Worm (Caenorhabditis elegans) whole organism, early embryonic: ENCODE data around the gene sulp-4.

Experiments
- ceh-36 ChIP-seq: sonication (generic microtip); optimal IDR thresholded peaks from 2 replicates; lab custom pipeline; 2016; ENCODE audit warnings: missing genetic modification characterization, inconsistent platforms, missing compliant biosample characterization
- hmg-4 ChIP-seq: fragments of 200-800 bp; sonication (Bioruptor generic); optimal IDR thresholded peaks from 2 replicates; lab custom pipeline; 2018; ENCODE audit warnings: mild to moderate bottlenecking, missing genetic modification characterization, missing compliant biosample characterization

ce11 chrV:11856022-11856421 lies 19.1 kb upstream of the sulp-4 start:
- TF ChIP-seq hmg-4 (GFP tag; lab: Kevin White, UChicago) (no peak), ceh-36 (tag; lab: Kevin White, UChicago) (no peak)
